Worm (Caenorhabditis elegans): ENCODE data around the gene oig-8.

DNA sequence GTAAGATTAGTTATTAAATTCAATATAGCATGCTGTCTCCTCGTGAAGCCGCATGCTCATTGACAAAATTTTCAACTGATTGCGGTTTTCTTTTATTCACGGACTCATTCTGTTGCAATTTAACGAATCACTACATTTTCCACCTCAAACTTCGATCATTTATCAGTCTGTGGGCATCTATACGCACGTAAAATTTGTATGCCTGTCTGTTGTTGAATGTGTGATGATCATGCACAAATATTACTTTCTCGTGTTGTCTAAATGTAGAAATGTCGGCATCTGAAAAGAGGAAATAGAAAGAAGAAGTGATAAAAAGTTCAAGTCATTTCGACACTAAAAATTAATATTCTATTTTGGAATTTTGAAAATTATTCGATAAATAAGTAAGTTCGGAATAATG is 36.4 kb downstream of the oig-8 start:
- no peak for TF ChIP-seq him-1 (tag; optimal IDR thresholded peaks at IDR 0.05)
- TF ChIP-seq W03F9.2 (tag; optimal IDR thresholded peaks at IDR 0.05): no peak
- TF ChIP-seq dao-5 (tag; optimal IDR thresholded peaks at IDR 0.05): no peak
